Fruit fly (Drosophila melanogaster): ENCODE results near the gene CG46460.

DNA sequence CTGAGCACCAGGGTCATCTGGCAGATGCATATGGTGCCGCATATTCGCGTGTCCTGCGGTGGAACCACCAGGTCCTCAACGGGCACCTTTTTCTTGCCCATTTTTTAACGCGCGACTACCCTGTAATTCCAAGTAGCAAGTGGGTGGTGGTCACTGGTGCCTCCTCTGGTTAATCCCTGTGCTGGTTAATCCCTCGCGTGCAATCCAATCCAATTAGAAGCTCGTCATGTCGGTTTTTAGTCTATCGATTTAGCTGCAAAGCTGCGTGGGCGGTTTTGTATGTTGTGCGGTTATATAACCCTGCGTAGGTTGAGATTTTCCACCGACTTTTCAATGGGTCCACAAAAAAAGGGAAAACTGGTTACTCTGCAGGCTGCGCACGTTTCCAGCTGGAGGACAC lies 42.5 kb downstream of the CG46460 start, which contains the start of gene Teh3:
- TF ChIP-seq psq (optimal IDR thresholded peaks at IDR 0.05) (no peak), usp (GFP tag; optimal IDR thresholded peaks at IDR 0.05) (no peak), CG8478 (optimal IDR thresholded peaks at IDR 0.05) (no peak), EcR (GFP tag; optimal IDR thresholded peaks at IDR 0.05) (no peak), Dll (optimal IDR thresholded peaks at IDR 0.05) (no peak)
